Fruit fly (Drosophila melanogaster) S2 (cell line): ENCODE results near the gene corolla.
A peak's percentile ranks its signal among the peaks of the same experiment; 100 is the strongest.

Experiments used
- CG8478 ChIP-seq: fragments of >200 bp; optimal IDR thresholded peaks from 2 replicates; lab custom pipeline; 2018
- CTCF ChIP-seq, 2 experiments: fragments of >200 bp; optimal IDR thresholded peaks; 2 replicates each; lab custom pipeline; 2018

corolla gene

dm6 chrX:17588134-17588533, 43.7 kb downstream of the corolla start:
- TF ChIP-seq CTCF (optimal IDR thresholded peaks at IDR 0.05; lab: Kevin White, UChicago) (no peak), CG8478 (lab: Kevin White, UChicago) (no peak)

- TF ChIP-seq CTCF (optimal IDR thresholded peaks at IDR 0.05; lab: Kevin White, UChicago) (peak; percentile 58 to 72), CG8478 (lab: Kevin White, UChicago) (no peak)
Measured at dm6 chrX:17585892-17586291, 46.0 kb downstream of the corolla start.

dm6 chrX:17583706-17584105, 48.1 kb downstream of the corolla start:
- no peak for TF ChIP-seq CTCF (optimal IDR thresholded peaks at IDR 0.05; lab: Kevin White, UChicago)
- no peak for TF ChIP-seq CG8478 (lab: Kevin White, UChicago)

- TF ChIP-seq CTCF (optimal IDR thresholded peaks at IDR 0.05; lab: Kevin White, UChicago) = no peak
- TF ChIP-seq CG8478 (lab: Kevin White, UChicago) = no peak
Measured at dm6 chrX:17582650-17583049, 49.2 kb downstream of the corolla start.

- TF ChIP-seq CG8478 (lab: Kevin White, UChicago) = no peak
- no peak for TF ChIP-seq CTCF (optimal IDR thresholded peaks at IDR 0.05; lab: Kevin White, UChicago)
Measured at dm6 chrX:17581606-17582281, 50.1 kb downstream of the corolla start.

- TF ChIP-seq CG8478 (lab: Kevin White, UChicago) (no peak), CTCF (optimal IDR thresholded peaks at IDR 0.05; lab: Kevin White, UChicago) (no peak)
Measured at dm6 chrX:17580954-17581353, 50.9 kb downstream of the corolla start.
